Fruit fly (Drosophila melanogaster) whole organism, wandering third instar larva: ENCODE data around the gene CG7509.

Experiments used
- Abd-B ChIP-seq: fragments of >200 bp; optimal IDR thresholded peaks from 2 replicates; lab custom pipeline; 2017; ENCODE audit warnings: missing biosample characterization, missing genetic modification characterization
- CG32264 ChIP-seq: fragments of 200-800 bp; sonication (Bioruptor generic); optimal IDR thresholded peaks from 2 replicates; lab custom pipeline; 2016; ENCODE audit warnings: missing biosample characterization, missing genetic modification characterization
- CG9705 ChIP-seq: fragments of 200-800 bp; sonication (Bioruptor generic); optimal IDR thresholded peaks from 2 replicates; lab custom pipeline; 2018; ENCODE audit warnings: missing biosample characterization, mild to moderate bottlenecking, missing genetic modification characterization
- CrebA ChIP-seq: fragments of 200-800 bp; sonication (Bioruptor generic); optimal IDR thresholded peaks from 2 replicates; lab custom pipeline; 2016; ENCODE audit warnings: missing biosample characterization, mild to moderate bottlenecking, missing genetic modification characterization, borderline replicate concordance
- Dfd ChIP-seq: fragments of >200 bp; optimal IDR thresholded peaks from 2 replicates; lab custom pipeline; 2017; ENCODE audit warnings: missing biosample characterization, missing genetic modification characterization
- Dif ChIP-seq: fragments of 200-275, 200-300 bp; sonication (Bioruptor generic); optimal IDR thresholded peaks from 2 replicates; lab custom pipeline; 2018; ENCODE audit warnings: missing biosample characterization, missing genetic modification characterization; ENCODE audit not compliant: partially characterized antibody
- GATAd ChIP-seq: sonication (Bioruptor generic); optimal IDR thresholded peaks from 2 replicates; lab custom pipeline; 2016; ENCODE audit warnings: missing biosample characterization, missing genetic modification characterization
- HLH106 ChIP-seq: fragments of 200-800 bp; optimal IDR thresholded peaks from 3 replicates; lab custom pipeline; 2019; ENCODE audit warnings: missing biosample characterization, mild to moderate bottlenecking, missing genetic modification characterization, moderate library complexity
- Hnf4 ChIP-seq: fragments of 200-800 bp; sonication (Bioruptor generic); optimal IDR thresholded peaks from 2 replicates; lab custom pipeline; 2016; ENCODE audit warnings: missing biosample characterization, mild to moderate bottlenecking, missing genetic modification characterization
- Hr78 ChIP-seq: fragments of >200 bp; optimal IDR thresholded peaks from 2 replicates; lab custom pipeline; 2017; ENCODE audit warnings: missing biosample characterization, missing genetic modification characterization
- Hr83 ChIP-seq: fragments of 200-300 bp; sonication (Bioruptor generic); optimal IDR thresholded peaks from 2 replicates; lab custom pipeline; 2016; ENCODE audit warnings: missing biosample characterization, mild to moderate bottlenecking, missing genetic modification characterization, moderate library complexity; ENCODE audit not compliant: poor library complexity, severe bottlenecking
- Jra ChIP-seq: sonication (Bioruptor generic); optimal IDR thresholded peaks from 2 replicates; lab custom pipeline; 2016; ENCODE audit warnings: missing biosample characterization, missing genetic modification characterization
- Myc ChIP-seq: fragments of >200 bp; optimal IDR thresholded peaks from 2 replicates; lab custom pipeline; 2017
- N ChIP-seq: fragments of >200 bp; optimal IDR thresholded peaks from 2 replicates; lab custom pipeline; 2018; ENCODE audit warnings: missing biosample characterization, missing external identifiers, missing genetic modification characterization
- Rel ChIP-seq, 2 experiments: fragments of 200-800 bp; sonication (Bioruptor generic) in 1 of 2; optimal IDR thresholded peaks; 2 replicates in 1 of 2; 3 replicates in 1 of 2; lab custom pipeline; 2016 to 2019; ENCODE audit warnings: mild to moderate bottlenecking in 2 of 2, missing biosample characterization in 2 of 2, missing genetic modification characterization in 2 of 2, moderate library complexity in 1 of 2
- Sp1 ChIP-seq: fragments of 200-800 bp; sonication (Bioruptor generic); optimal IDR thresholded peaks from 3 replicates; lab custom pipeline; 2019; ENCODE audit warnings: missing biosample characterization, mild to moderate bottlenecking, missing genetic modification characterization, moderate library complexity
- Vsx2 ChIP-seq: fragments of 200-300, 225-300 bp; sonication (Bioruptor generic); optimal IDR thresholded peaks from 2 replicates; lab custom pipeline; 2018; ENCODE audit warnings: missing biosample characterization, missing genetic modification characterization; ENCODE audit not compliant: partially characterized antibody
- br ChIP-seq: fragments of 200-800 bp; sonication (Bioruptor generic); optimal IDR thresholded peaks from 2 replicates; lab custom pipeline; 2016; ENCODE audit warnings: missing biosample characterization, missing genetic modification characterization
- brk ChIP-seq: fragments of 200-800 bp; sonication (Bioruptor generic); optimal IDR thresholded peaks from 2 replicates; lab custom pipeline; 2016; ENCODE audit warnings: missing biosample characterization, mild to moderate bottlenecking, missing genetic modification characterization
- dl ChIP-seq, 2 experiments: fragments of 175-275, 200-275 bp in 1 of 2; fragments of 200-275 bp in 1 of 2; sonication (Bioruptor generic); optimal IDR thresholded peaks; lab custom pipeline; 2018; ENCODE audit warnings: mild to moderate bottlenecking in 2 of 2, missing biosample characterization in 2 of 2, missing genetic modification characterization in 2 of 2, moderate library complexity in 2 of 2; ENCODE audit not compliant: partially characterized antibody in 2 of 2, insufficient read depth in 1 of 2
- dmrt93B ChIP-seq: fragments of 200-800 bp; sonication (Bioruptor generic); optimal IDR thresholded peaks from 2 replicates; lab custom pipeline; 2018; ENCODE audit warnings: missing biosample characterization, mild to moderate bottlenecking, missing genetic modification characterization
- ey ChIP-seq: fragments of 200-800 bp; sonication (Bioruptor generic); optimal IDR thresholded peaks from 2 replicates; lab custom pipeline; 2016; ENCODE audit warnings: missing biosample characterization, missing genetic modification characterization
- foxo ChIP-seq, 2 experiments: fragments of 200-800 bp; sonication (Bioruptor generic); optimal IDR thresholded peaks; 2 replicates in 1 of 2; 3 replicates in 1 of 2; lab custom pipeline; 2016 to 2017; ENCODE audit warnings: missing biosample characterization in 2 of 2, missing genetic modification characterization in 2 of 2
- fru ChIP-seq: fragments of 200-800 bp; sonication (Bioruptor generic); optimal IDR thresholded peaks from 3 replicates; lab custom pipeline; 2016; ENCODE audit warnings: missing biosample characterization, mild to moderate bottlenecking, missing genetic modification characterization
- h ChIP-seq: fragments of 200-800 bp; sonication (Bioruptor generic); optimal IDR thresholded peaks from 3 replicates; lab custom pipeline; 2016; ENCODE audit warnings: missing biosample characterization, mild to moderate bottlenecking, missing genetic modification characterization
- jim ChIP-seq: fragments of 175-275, 200-325 bp; sonication (Bioruptor generic); optimal IDR thresholded peaks from 2 replicates; lab custom pipeline; 2016; ENCODE audit warnings: missing biosample characterization, mild to moderate bottlenecking, missing genetic modification characterization
- lola ChIP-seq: fragments of >200 bp; optimal IDR thresholded peaks from 2 replicates; lab custom pipeline; 2017; ENCODE audit warnings: missing biosample characterization, missing genetic modification characterization
- pan ChIP-seq: fragments of >200 bp; optimal IDR thresholded peaks from 2 replicates; lab custom pipeline; 2017
- psq ChIP-seq: fragments of 200-800 bp; sonication (Bioruptor generic); optimal IDR thresholded peaks from 3 replicates; lab custom pipeline; 2017; ENCODE audit warnings: missing biosample characterization, mild to moderate bottlenecking, missing genetic modification characterization, moderate library complexity
- sage ChIP-seq: fragments of 200-800 bp; sonication (Bioruptor generic); optimal IDR thresholded peaks from 2 replicates; lab custom pipeline; 2016; ENCODE audit warnings: missing biosample characterization, mild to moderate bottlenecking, missing genetic modification characterization
- sv ChIP-seq: fragments of 200-800 bp; sonication (Bioruptor generic); optimal IDR thresholded peaks from 3 replicates; lab custom pipeline; 2016; ENCODE audit warnings: missing biosample characterization, missing genetic modification characterization
- tai ChIP-seq: sonication (Bioruptor generic); optimal IDR thresholded peaks from 2 replicates; lab custom pipeline; 2016; ENCODE audit warnings: missing biosample characterization, missing genetic modification characterization
- usp ChIP-seq: fragments of >200 bp; optimal IDR thresholded peaks from 2 replicates; lab custom pipeline; 2017; ENCODE audit warnings: missing biosample characterization, missing genetic modification characterization
- woc ChIP-seq: sonication (Bioruptor generic); optimal IDR thresholded peaks from 2 replicates; lab custom pipeline; 2016; ENCODE audit warnings: missing biosample characterization, mild to moderate bottlenecking, missing genetic modification characterization

The CG7509 gene

dm6 chr3L:4805174-4805573, at the start of gene CG7509:
TSS of gene CG7509 (minus strand) at chr3L:4805274.
- no peak for TF ChIP-seq dmrt93B
- no peak for TF ChIP-seq sage (GFP tag; lab: Kevin White, UChicago)
- TF ChIP-seq Vsx2 (GFP tag; lab: Kevin White, UChicago) = no peak
- no peak for TF ChIP-seq psq (GFP tag; lab: Kevin White, UChicago)
- no peak for TF ChIP-seq br (GFP tag; lab: Kevin White, UChicago)
- no peak for TF ChIP-seq Hr83 (GFP tag; lab: Kevin White, UChicago)
- no peak for TF ChIP-seq sv (GFP tag; lab: Kevin White, UChicago)
- TF ChIP-seq Sp1 = no peak
- TF ChIP-seq brk (GFP tag; lab: Kevin White, UChicago) = no peak
- no peak for TF ChIP-seq usp
- no peak for TF ChIP-seq CrebA (GFP tag; lab: Kevin White, UChicago)
- TF ChIP-seq Abd-B (GFP tag; lab: Kevin White, UChicago) = no peak
- TF ChIP-seq fru = no peak
- TF ChIP-seq, all 38 proteins: peak for 0

- peak; percentile 24 for TF ChIP-seq dmrt93B
- peak; percentile 30 for TF ChIP-seq h (GFP tag; lab: Kevin White, UChicago)
- no peak for TF ChIP-seq Dif (GFP tag; lab: Kevin White, UChicago)
- TF ChIP-seq N (GFP tag; lab: Kevin White, UChicago) = no peak
- TF ChIP-seq fru = peak; percentile 16
- TF ChIP-seq HLH106 (tag; lab: Kevin White, UChicago) = peak; percentile 58
- peak in 1 of 2 experiments; percentile 41 for TF ChIP-seq foxo (GFP tag; optimal IDR thresholded peaks at IDR 0.05; lab: Kevin White, UChicago)
- TF ChIP-seq Sp1 = peak; percentile 12
- TF ChIP-seq, all 38 proteins: peak for 6
Observed at dm6 chr3L:4854153-4854552, 49.1 kb upstream of the CG7509 start.

- TF ChIP-seq brk (GFP tag; lab: Kevin White, UChicago) (no peak), Abd-B (GFP tag; lab: Kevin White, UChicago) (no peak)
Observed at dm6 chr3L:4853070-4853469, 48.0 kb upstream of the CG7509 start.

- no peak for TF ChIP-seq Hr78
- no peak for TF ChIP-seq sage (GFP tag; lab: Kevin White, UChicago)
- no peak for TF ChIP-seq br (GFP tag; lab: Kevin White, UChicago)
- no peak for TF ChIP-seq Dfd (GFP tag; lab: Kevin White, UChicago)
- TF ChIP-seq brk (GFP tag; lab: Kevin White, UChicago) = no peak
- no peak for TF ChIP-seq pan (lab: Kevin White, UChicago)
- no peak for TF ChIP-seq sv (GFP tag; lab: Kevin White, UChicago)
- TF ChIP-seq woc (GFP tag; lab: Kevin White, UChicago) = no peak
- no peak for TF ChIP-seq HLH106 (tag; lab: Kevin White, UChicago)
- no peak for TF ChIP-seq N (GFP tag; lab: Kevin White, UChicago)
- TF ChIP-seq lola (GFP tag; lab: Kevin White, UChicago) = no peak
- no peak for TF ChIP-seq Myc (lab: Kevin White, UChicago)
- TF ChIP-seq dl (GFP tag; optimal IDR thresholded peaks at IDR 0.05; lab: Kevin White, UChicago; ENCODE audit: insufficient read depth in 1 of 2, partially characterized antibody in 2 of 2) = no peak
- no peak for TF ChIP-seq psq (GFP tag; lab: Kevin White, UChicago)
- no peak for TF ChIP-seq GATAd (GFP tag; lab: Kevin White, UChicago)
- TF ChIP-seq Hr83 (GFP tag; lab: Kevin White, UChicago) = no peak
Observed at dm6 chr3L:4852411-4853050, 47.5 kb upstream of the CG7509 start, which contains the start of gene CG32237. TSS of gene CG32237 (minus strand) at chr3L:4852461.

- TF ChIP-seq CG9705 (GFP tag; lab: Kevin White, UChicago) (no peak), lola (GFP tag; lab: Kevin White, UChicago) (no peak), h (GFP tag; lab: Kevin White, UChicago) (no peak), Hnf4 (GFP tag; lab: Kevin White, UChicago) (no peak), Jra (GFP tag; lab: Kevin White, UChicago) (no peak), foxo (GFP tag; optimal IDR thresholded peaks at IDR 0.05; lab: Kevin White, UChicago) (no peak), usp (no peak), woc (GFP tag; lab: Kevin White, UChicago) (no peak), Rel (GFP tag; optimal IDR thresholded peaks at IDR 0.05; lab: Kevin White, UChicago) (no peak), Rel (tag; optimal IDR thresholded peaks at IDR 0.05; lab: Kevin White, UChicago) (no peak), Vsx2 (GFP tag; lab: Kevin White, UChicago) (no peak), sage (GFP tag; lab: Kevin White, UChicago) (no peak), ey (GFP tag; lab: Kevin White, UChicago) (no peak), psq (GFP tag; lab: Kevin White, UChicago) (no peak), tai (GFP tag; lab: Kevin White, UChicago) (no peak), HLH106 (tag; lab: Kevin White, UChicago) (no peak), jim (no peak), Dfd (GFP tag; lab: Kevin White, UChicago) (no peak), CG32264 (no peak), Sp1 (no peak), Hr78 (no peak)
Observed at dm6 chr3L:4848066-4848465, 43.0 kb upstream of the CG7509 start.
